Worm (Caenorhabditis elegans) whole organism, late embryonic: ENCODE results near the gene cpd-2.

Source experiments
- C38D4.7 ChIP-seq: fragments of 200-800 bp; sonication (Bioruptor generic); optimal IDR thresholded peaks from 2 replicates; lab custom pipeline; 2018; ENCODE audit warnings: mild to moderate bottlenecking, missing genetic modification characterization, moderate library complexity, missing compliant biosample characterization
- T23F11.4 ChIP-seq: fragments of 200-800 bp; sonication (Bioruptor generic); optimal IDR thresholded peaks from 2 replicates; lab custom pipeline; 2018; ENCODE audit warnings: mild to moderate bottlenecking, missing genetic modification characterization, missing compliant biosample characterization
- ahr-1 ChIP-seq: sonication (generic microtip); optimal IDR thresholded peaks from 2 replicates; lab custom pipeline; 2016; ENCODE audit warnings: missing genetic modification characterization, missing compliant biosample characterization
- ama-1 ChIP-seq: fragments of 150-350 bp; optimal IDR thresholded peaks from 2 replicates; lab custom pipeline; 2014
- ceh-14 ChIP-seq: sonication (generic microtip); optimal IDR thresholded peaks from 2 replicates; lab custom pipeline; 2016; ENCODE audit warnings: missing genotype, missing genetic modification characterization, missing compliant biosample characterization
- ceh-18 ChIP-seq: sonication (generic microtip); optimal IDR thresholded peaks from 2 replicates; lab custom pipeline; 2016; ENCODE audit warnings: missing genetic modification characterization, missing compliant biosample characterization
- ceh-19 ChIP-seq: fragments of 200-800 bp; sonication (Bioruptor generic); optimal IDR thresholded peaks from 2 replicates; lab custom pipeline; 2018; ENCODE audit warnings: mild to moderate bottlenecking, missing genetic modification characterization, missing compliant biosample characterization
- ceh-22 ChIP-seq: sonication (generic microtip); optimal IDR thresholded peaks from 2 replicates; lab custom pipeline; 2017; ENCODE audit warnings: missing biosample characterization, missing genetic modification characterization
- ceh-24 ChIP-seq: sonication (generic microtip); optimal IDR thresholded peaks from 2 replicates; lab custom pipeline; 2016; ENCODE audit warnings: mild to moderate bottlenecking, missing genetic modification characterization, missing compliant biosample characterization
- ceh-31 ChIP-seq: sonication (generic microtip); optimal IDR thresholded peaks from 2 replicates; lab custom pipeline; 2016; ENCODE audit warnings: missing genetic modification characterization, missing compliant biosample characterization
- ceh-34 ChIP-seq: sonication (generic microtip); optimal IDR thresholded peaks from 2 replicates; lab custom pipeline; 2016; ENCODE audit warnings: mild to moderate bottlenecking, missing genetic modification characterization, missing compliant biosample characterization
- ceh-9 ChIP-seq: sonication (generic microtip); optimal IDR thresholded peaks from 2 replicates; lab custom pipeline; 2016; ENCODE audit warnings: mild to moderate bottlenecking, missing genetic modification characterization, inconsistent platforms, missing compliant biosample characterization
- che-1 ChIP-seq: sonication (generic microtip); optimal IDR thresholded peaks from 2 replicates; lab custom pipeline; 2016; ENCODE audit warnings: mild to moderate bottlenecking, missing genetic modification characterization, missing compliant biosample characterization
- dmd-4 ChIP-seq: sonication (generic microtip); optimal IDR thresholded peaks from 2 replicates; lab custom pipeline; 2016; ENCODE audit warnings: borderline replicate concordance, missing genetic modification characterization, missing compliant biosample characterization
- elt-2 ChIP-seq: sonication (generic microtip); optimal IDR thresholded peaks from 2 replicates; lab custom pipeline; 2016; ENCODE audit warnings: missing genetic modification reagents, missing genetic modification characterization, missing compliant biosample characterization
- ets-4 ChIP-seq: sonication (generic microtip); optimal IDR thresholded peaks from 2 replicates; lab custom pipeline; 2016; ENCODE audit warnings: missing genetic modification characterization, missing compliant biosample characterization
- eyg-1 ChIP-seq: sonication (generic microtip); optimal IDR thresholded peaks from 2 replicates; lab custom pipeline; 2016; ENCODE audit warnings: missing genotype, missing genetic modification characterization, missing compliant biosample characterization
- fax-1 ChIP-seq: sonication (generic microtip); optimal IDR thresholded peaks from 2 replicates; lab custom pipeline; 2016; ENCODE audit warnings: missing genotype, missing genetic modification characterization, missing compliant biosample characterization
- gmeb-2 ChIP-seq: sonication (generic microtip); optimal IDR thresholded peaks from 2 replicates; lab custom pipeline; 2016; ENCODE audit warnings: missing genetic modification characterization, inconsistent platforms, missing compliant biosample characterization
- hlh-13 ChIP-seq: fragments of 200-800 bp; sonication (Bioruptor generic); optimal IDR thresholded peaks from 2 replicates; lab custom pipeline; 2018; ENCODE audit warnings: mild to moderate bottlenecking, missing genetic modification characterization, missing compliant biosample characterization
- hlh-30 ChIP-seq: sonication (generic microtip); optimal IDR thresholded peaks from 2 replicates; lab custom pipeline; 2017; ENCODE audit warnings: antibody characterized with exemption, missing genetic modification characterization, missing compliant biosample characterization; ENCODE audit not compliant: insufficient read depth
- lim-6 ChIP-seq: sonication (generic microtip); optimal IDR thresholded peaks from 2 replicates; lab custom pipeline; 2016; ENCODE audit warnings: missing genetic modification characterization, missing compliant biosample characterization
- lin-11 ChIP-seq: fragments of 200-800 bp; sonication (Bioruptor generic); optimal IDR thresholded peaks from 2 replicates; lab custom pipeline; 2018; ENCODE audit warnings: mild to moderate bottlenecking, missing genetic modification characterization, missing compliant biosample characterization
- madf-2 ChIP-seq: sonication (generic microtip); optimal IDR thresholded peaks from 2 replicates; lab custom pipeline; 2017; ENCODE audit warnings: missing genetic modification characterization, missing compliant biosample characterization
- nfya-1 ChIP-seq: sonication (generic microtip); optimal IDR thresholded peaks from 2 replicates; lab custom pipeline; 2017; ENCODE audit warnings: missing genetic modification characterization, mild to moderate bottlenecking, missing compliant biosample characterization, antibody characterized with exemption, moderate library complexity
- nhr-232 ChIP-seq: sonication (generic microtip); optimal IDR thresholded peaks from 2 replicates; lab custom pipeline; 2016; ENCODE audit warnings: missing genetic modification characterization, missing compliant biosample characterization
- odd-2 ChIP-seq: sonication (generic microtip); optimal IDR thresholded peaks from 2 replicates; lab custom pipeline; 2017; ENCODE audit warnings: antibody characterized with exemption, mild to moderate bottlenecking, missing genetic modification characterization, missing compliant biosample characterization
- pag-3 ChIP-seq: sonication (generic microtip); optimal IDR thresholded peaks from 2 replicates; lab custom pipeline; 2016; ENCODE audit warnings: missing compliant biosample characterization, missing genetic modification characterization, borderline replicate concordance
- pat-9 ChIP-seq: fragments of 200-800 bp; sonication (Bioruptor generic); optimal IDR thresholded peaks from 2 replicates; lab custom pipeline; 2018; ENCODE audit warnings: mild to moderate bottlenecking, missing genetic modification characterization, moderate library complexity, missing compliant biosample characterization
- pax-1 ChIP-seq: fragments of 150-350 bp; optimal IDR thresholded peaks from 2 replicates; lab custom pipeline; 2014; ENCODE audit warnings: missing biosample characterization, missing genetic modification characterization
- ref-2 ChIP-seq: sonication (generic microtip); optimal IDR thresholded peaks from 2 replicates; lab custom pipeline; 2016; ENCODE audit warnings: missing genetic modification characterization, missing compliant biosample characterization
- sdc-2 ChIP-seq: sonication (generic microtip); optimal IDR thresholded peaks from 2 replicates; lab custom pipeline; 2016; ENCODE audit warnings: missing genotype, missing genetic modification characterization, missing compliant biosample characterization
- sox-4 ChIP-seq: sonication (generic microtip); optimal IDR thresholded peaks from 2 replicates; lab custom pipeline; 2017; ENCODE audit warnings: mild to moderate bottlenecking, missing genetic modification characterization, inconsistent platforms, missing compliant biosample characterization
- syd-9 ChIP-seq: sonication (generic microtip); optimal IDR thresholded peaks from 2 replicates; lab custom pipeline; 2016; ENCODE audit warnings: mild to moderate bottlenecking, missing genetic modification characterization, moderate library complexity, missing compliant biosample characterization
- tbx-2 ChIP-seq: sonication (generic microtip); optimal IDR thresholded peaks from 2 replicates; lab custom pipeline; 2016; ENCODE audit warnings: missing genetic modification characterization, missing compliant biosample characterization
- ttx-3 ChIP-seq: sonication (generic microtip); optimal IDR thresholded peaks from 2 replicates; lab custom pipeline; 2016; ENCODE audit warnings: missing genetic modification reagents, missing genetic modification characterization, missing compliant biosample characterization
- unc-3 ChIP-seq, 2 experiments: fragments of 200-800 bp in 1 of 2; sonication (Bioruptor generic) in 1 of 2; sonication (generic microtip) in 1 of 2; conservative IDR thresholded peaks in 1 of 2; optimal IDR thresholded peaks in 1 of 2; 2 replicates each; pipeline versions ENCODE4 v1.3.6 to Lab custom; 2016 to 2022; ENCODE audit warnings: missing compliant biosample characterization in 2 of 2, missing genetic modification characterization in 2 of 2, missing genetic modification reagents in 1 of 2
- unc-42 ChIP-seq: sonication (generic microtip); optimal IDR thresholded peaks from 2 replicates; lab custom pipeline; 2016; ENCODE audit warnings: missing genotype, missing genetic modification characterization, missing compliant biosample characterization
- unc-55 ChIP-seq: sonication (generic microtip); optimal IDR thresholded peaks from 2 replicates; lab custom pipeline; 2017; ENCODE audit warnings: missing biosample characterization, missing genetic modification reagents, missing genetic modification characterization
- zip-5 ChIP-seq: sonication (generic microtip); optimal IDR thresholded peaks from 2 replicates; lab custom pipeline; 2016; ENCODE audit warnings: missing genetic modification characterization, missing compliant biosample characterization

cpd-2 gene

DNA sequence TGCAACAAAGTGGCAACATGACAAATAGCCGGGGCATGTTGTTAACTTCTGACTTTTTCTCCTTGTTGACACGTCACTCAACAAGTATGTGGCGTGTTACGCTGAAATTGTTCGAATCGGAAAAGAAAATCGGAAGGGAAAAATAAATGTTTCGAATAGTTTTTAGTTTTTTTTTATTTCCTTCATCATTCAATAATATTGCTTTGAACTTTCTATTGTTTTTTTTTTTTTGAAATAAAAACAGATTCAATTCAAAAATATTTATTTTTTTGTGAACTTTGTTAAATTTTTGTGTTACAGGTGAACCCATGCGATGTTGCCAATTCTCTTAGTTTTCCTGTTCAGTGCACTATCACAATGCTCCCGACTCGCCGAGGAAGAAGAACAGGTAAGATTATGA is at the start of gene cpd-2:
TSS of gene cpd-2 (plus strand) at position 301 of the 400 bp plus-strand sequence.
- TF ChIP-seq sdc-2 (tag; lab: Kevin White, UChicago) (no peak), hlh-13 (no peak), ceh-34 (tag; lab: Kevin White, UChicago) (no peak), syd-9 (tag; lab: Kevin White, UChicago) (no peak), hlh-30 (no peak), ceh-18 (tag; lab: Kevin White, UChicago) (no peak), ama-1 (lab: Kevin White, UChicago) (no peak), unc-55 (GFP tag; lab: Kevin White, UChicago) (no peak), unc-3 (GFP tag; conservative IDR thresholded peaks at IDR 0.05; lab: Robert Waterston, UW) (no peak), unc-3 (tag; optimal IDR thresholded peaks at IDR 0.05; lab: Kevin White, UChicago) (no peak), ets-4 (tag; lab: Kevin White, UChicago) (no peak), nhr-232 (tag; lab: Kevin White, UChicago) (no peak), ttx-3 (tag; lab: Kevin White, UChicago) (no peak)

- TF ChIP-seq fax-1 (tag; lab: Kevin White, UChicago) = no peak
- TF ChIP-seq ceh-14 (tag; lab: Kevin White, UChicago) = no peak
- no peak for TF ChIP-seq ceh-18 (tag; lab: Kevin White, UChicago)
- TF ChIP-seq tbx-2 = no peak
- no peak for TF ChIP-seq ahr-1 (tag; lab: Kevin White, UChicago)
Measured at ce11 chrX:16002794-16003193, 46.9 kb upstream of the cpd-2 start.

DNA sequence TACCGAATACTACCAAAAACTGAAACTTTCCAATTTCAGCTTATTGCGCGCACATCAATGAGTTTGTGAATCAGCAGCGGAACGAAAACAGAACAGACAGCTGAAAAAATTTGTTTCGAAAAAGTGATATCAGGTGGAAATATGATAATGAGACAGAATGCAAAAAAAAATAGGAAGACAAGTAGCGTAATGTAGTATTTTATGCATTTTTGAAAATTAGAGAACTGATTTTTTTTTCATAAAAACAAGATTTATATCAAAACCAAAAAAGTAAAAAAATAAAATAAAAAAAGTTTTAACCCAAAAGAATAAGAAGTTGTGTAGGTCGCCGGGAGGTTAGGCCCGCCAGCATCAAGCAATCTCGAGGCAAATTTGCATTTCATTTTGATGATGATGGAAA is 43.1 kb upstream of the cpd-2 start, which contains the start of gene C09G1.4:
TSS of gene C09G1.4 (minus strand) at position 101 of the 400 bp plus-strand sequence.
- TF ChIP-seq ceh-19 (GFP tag; lab: Kevin White, UChicago) (no peak), ceh-14 (tag; lab: Kevin White, UChicago) (no peak), pat-9 (tag; lab: Kevin White, UChicago) (no peak), che-1 (tag; lab: Kevin White, UChicago) (no peak), dmd-4 (tag; lab: Kevin White, UChicago) (no peak), ceh-9 (tag; lab: Kevin White, UChicago) (no peak)

DNA sequence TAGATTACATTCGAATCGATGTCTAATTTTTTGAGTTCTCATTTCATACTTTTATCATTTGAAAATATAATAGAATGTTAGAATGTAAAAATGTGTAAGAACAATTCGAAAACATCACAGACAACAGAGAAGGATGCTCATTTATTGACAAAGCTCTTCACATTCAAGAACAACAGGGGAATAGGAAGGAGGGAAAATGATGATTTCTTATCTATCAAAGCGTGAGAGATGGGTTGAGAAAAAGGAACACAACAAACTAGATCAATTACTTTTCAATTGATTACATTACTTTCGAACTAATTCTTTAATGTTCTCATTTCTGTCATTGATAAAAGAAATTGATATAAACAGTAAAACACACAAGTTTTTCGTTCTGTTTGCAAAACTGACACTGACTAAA is 32.9 kb upstream of the cpd-2 start, which contains the start of the genes VB0395L.1 and nhx-1:
TSS of gene VB0395L.1 (minus strand) at position 186 of the 400 bp plus-strand sequence.
TSS of gene nhx-1 (plus strand) at position 326 of the 400 bp plus-strand sequence.
- TF ChIP-seq ref-2 = no peak
- no peak for TF ChIP-seq fax-1 (tag; lab: Kevin White, UChicago)
- TF ChIP-seq ceh-22 (tag; lab: Kevin White, UChicago) = no peak
- no peak for TF ChIP-seq ceh-24 (tag; lab: Kevin White, UChicago)
- no peak for TF ChIP-seq pax-1
- TF ChIP-seq odd-2 (tag; lab: Kevin White, UChicago) = no peak
- no peak for TF ChIP-seq elt-2
- TF ChIP-seq pag-3 (tag; lab: Kevin White, UChicago) = no peak
- TF ChIP-seq hlh-30 = no peak
- TF ChIP-seq sox-4 (tag; lab: Kevin White, UChicago) = no peak
- TF ChIP-seq lin-11 (tag; lab: Kevin White, UChicago) = no peak
- no peak for TF ChIP-seq ttx-3 (tag; lab: Kevin White, UChicago)
- no peak for TF ChIP-seq eyg-1 (tag; lab: Kevin White, UChicago)
- TF ChIP-seq T23F11.4 (GFP tag; lab: Kevin White, UChicago) = no peak
- TF ChIP-seq lim-6 (tag; lab: Kevin White, UChicago) = no peak

DNA sequence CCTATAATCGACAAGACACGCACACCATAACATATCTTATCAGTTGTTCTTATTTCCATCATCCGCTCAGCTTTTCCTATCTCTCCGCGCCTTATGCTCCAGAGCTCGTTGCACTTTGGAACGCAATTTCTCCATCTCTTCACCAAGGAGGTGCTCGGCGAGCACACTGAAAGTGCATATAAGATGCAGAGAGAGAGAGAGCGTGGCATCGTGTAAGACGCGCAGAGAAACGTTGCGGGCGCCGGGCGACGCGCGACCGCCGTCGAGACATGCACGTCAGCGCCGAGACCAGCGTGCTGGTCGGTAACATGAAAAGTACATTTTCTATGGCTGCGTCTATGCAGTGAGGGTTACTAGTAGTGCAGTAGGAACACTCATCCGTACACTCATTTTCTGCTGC is 25.1 kb upstream of the cpd-2 start:
- TF ChIP-seq nhr-232 (tag; lab: Kevin White, UChicago) (no peak), zip-5 (tag; lab: Kevin White, UChicago) (no peak), sox-4 (tag; lab: Kevin White, UChicago) (no peak), ref-2 (no peak), gmeb-2 (tag; lab: Kevin White, UChicago) (no peak), pat-9 (tag; lab: Kevin White, UChicago) (no peak), sdc-2 (tag; lab: Kevin White, UChicago) (peak; percentile 34), ceh-34 (tag; lab: Kevin White, UChicago) (no peak), unc-42 (tag; lab: Kevin White, UChicago) (no peak), syd-9 (tag; lab: Kevin White, UChicago) (no peak), T23F11.4 (GFP tag; lab: Kevin White, UChicago) (no peak), nfya-1 (tag; lab: Kevin White, UChicago) (no peak), madf-2 (tag; lab: Kevin White, UChicago) (no peak), C38D4.7 (GFP tag; lab: Kevin White, UChicago) (no peak), hlh-13 (no peak), ceh-18 (tag; lab: Kevin White, UChicago) (peak; percentile 3), ceh-31 (tag; lab: Kevin White, UChicago) (peak; percentile 23), dmd-4 (tag; lab: Kevin White, UChicago) (no peak)
